Worm (Caenorhabditis elegans) whole organism, L1 larva: ENCODE measurements around the gene fbxa-81.

ENCODE experiments used
- F16B12.6 ChIP-seq: fragments of 150-350 bp; optimal IDR thresholded peaks from 2 replicates; lab custom pipeline; 2014; ENCODE audit warnings: missing biosample characterization, missing genetic modification characterization
- alr-1 ChIP-seq: fragments of 200-800 bp; sonication (Bioruptor generic); optimal IDR thresholded peaks from 2 replicates; lab custom pipeline; 2018; ENCODE audit warnings: borderline replicate concordance, mild to moderate bottlenecking, missing genetic modification characterization, missing compliant biosample characterization
- aly-2 ChIP-seq: fragments of 150-350 bp; optimal IDR thresholded peaks from 2 replicates; lab custom pipeline; 2014; ENCODE audit warnings: missing biosample characterization, missing genetic modification characterization
- blmp-1 ChIP-seq: fragments of 150-350 bp; optimal IDR thresholded peaks from 2 replicates; lab custom pipeline; 2014; ENCODE audit warnings: missing biosample characterization, missing genetic modification characterization
- ceh-88 ChIP-seq: fragments of 200-800 bp; sonication (Bioruptor generic); IDR thresholded peaks from 2 replicates; pipeline ENCODE4 v1.3.6; 2022; ENCODE audit warnings: missing genetic modification characterization, missing compliant biosample characterization
- ceh-90 ChIP-seq: sonication (generic microtip); optimal IDR thresholded peaks from 2 replicates; lab custom pipeline; 2016; ENCODE audit warnings: missing genetic modification characterization, missing compliant biosample characterization
- ces-1 ChIP-seq: fragments of 150-350 bp; optimal IDR thresholded peaks from 2 replicates; lab custom pipeline; 2014; ENCODE audit warnings: missing biosample characterization, missing genetic modification reagents, missing genetic modification characterization
- efl-1 ChIP-seq, 4 experiments: fragments of 150-350 bp; optimal IDR thresholded peaks in 3 of 4; peaks in 1 of 4; 1 replicate in 1 of 4; 2 replicates in 3 of 4; lab custom pipeline; 2014; ENCODE audit warnings: missing biosample characterization in 2 of 4, missing genetic modification characterization in 2 of 4, missing genetic modification reagents in 2 of 4
- egl-13 ChIP-seq: sonication (generic microtip); optimal IDR thresholded peaks from 2 replicates; lab custom pipeline; 2016; ENCODE audit warnings: missing genotype, missing genetic modification reagents, missing genetic modification characterization, missing compliant biosample characterization
- egl-27 ChIP-seq, 2 experiments: fragments of 150-350 bp in 1 of 2; sonication (generic microtip); optimal IDR thresholded peaks; 3 replicates each; lab custom pipeline; 2017 to 2018; ENCODE audit warnings: missing biosample characterization in 2 of 2, missing genetic modification characterization in 2 of 2, missing genetic modification reagents in 2 of 2
- elt-2 ChIP-seq: sonication (generic microtip); optimal IDR thresholded peaks from 2 replicates; lab custom pipeline; 2016; ENCODE audit warnings: missing genetic modification characterization, mild to moderate bottlenecking, inconsistent platforms, missing compliant biosample characterization, missing genetic modification reagents
- elt-3 ChIP-seq, 6 experiments: fragments of 150-350 bp in 1 of 6; sonication (generic microtip); optimal IDR thresholded peaks; 2 replicates each; lab custom pipeline; 2017 to 2018; ENCODE audit warnings: missing biosample characterization in 6 of 6, missing genetic modification characterization in 6 of 6, inconsistent platforms in 1 of 6
- ets-5 ChIP-seq: fragments of 200-800 bp; sonication (Bioruptor generic); IDR thresholded peaks from 2 replicates; pipeline ENCODE4 v1.3.6; 2022; ENCODE audit warnings: missing genetic modification characterization, missing compliant biosample characterization
- fkh-10 ChIP-seq: sonication (generic microtip); optimal IDR thresholded peaks from 2 replicates; lab custom pipeline; 2017; ENCODE audit warnings: missing biosample characterization, missing genetic modification reagents, missing genetic modification characterization
- fkh-4 ChIP-seq: sonication (generic microtip); optimal IDR thresholded peaks from 2 replicates; lab custom pipeline; 2016; ENCODE audit warnings: missing compliant biosample characterization, missing genetic modification characterization, borderline replicate concordance
- fos-1 ChIP-seq: fragments of 150-350 bp; optimal IDR thresholded peaks from 2 replicates; lab custom pipeline; 2014; ENCODE audit warnings: missing biosample characterization, missing genetic modification characterization
- grh-1 ChIP-seq: fragments of 200-800 bp; sonication (Bioruptor generic); IDR thresholded peaks from 2 replicates; pipeline ENCODE4 v1.3.6; 2022; ENCODE audit warnings: missing genetic modification reagents, missing genetic modification characterization, missing compliant biosample characterization
- isw-1 ChIP-seq: fragments of 200-800 bp; sonication (Bioruptor generic); IDR thresholded peaks from 2 replicates; pipeline ENCODE4 v1.3.6; 2022; ENCODE audit warnings: missing genetic modification characterization, missing compliant biosample characterization
- lin-13 ChIP-seq: fragments of 150-350 bp; optimal IDR thresholded peaks from 2 replicates; lab custom pipeline; 2014; ENCODE audit warnings: missing biosample characterization, missing genetic modification reagents, missing genetic modification characterization
- lin-15B ChIP-seq: fragments of 150-350 bp; sonication (generic microtip); optimal IDR thresholded peaks from 3 replicates; lab custom pipeline; 2014; ENCODE audit warnings: missing biosample characterization, missing genetic modification characterization
- lin-35 ChIP-seq, 2 experiments: fragments of 150-350 bp; optimal IDR thresholded peaks; 2 replicates each; lab custom pipeline; 2014; ENCODE audit warnings: missing biosample characterization in 2 of 2, missing genetic modification characterization in 2 of 2, missing genetic modification reagents in 2 of 2
- lin-39 ChIP-seq: fragments of 150-350 bp; optimal IDR thresholded peaks from 2 replicates; lab custom pipeline; 2014; ENCODE audit warnings: missing biosample characterization, missing genetic modification reagents, missing genetic modification characterization
- lir-3 ChIP-seq: sonication (generic microtip); optimal IDR thresholded peaks from 2 replicates; lab custom pipeline; 2016; ENCODE audit warnings: mild to moderate bottlenecking, missing genetic modification characterization, moderate library complexity, missing compliant biosample characterization; ENCODE audit not compliant: poor library complexity
- lsy-2 ChIP-seq, 2 experiments: fragments of 150-350 bp; optimal IDR thresholded peaks; 2 replicates each; lab custom pipeline; 2014; ENCODE audit warnings: missing biosample characterization in 2 of 2, missing genetic modification characterization in 2 of 2
- mab-9 ChIP-seq: fragments of 200-800 bp; sonication (Bioruptor generic); IDR thresholded peaks from 2 replicates; pipeline ENCODE4 v1.3.6; 2022; ENCODE audit warnings: missing genetic modification reagents, missing genetic modification characterization, missing compliant biosample characterization
- nhr-28 ChIP-seq: fragments of 150-350 bp; optimal IDR thresholded peaks from 2 replicates; lab custom pipeline; 2014; ENCODE audit warnings: missing biosample characterization, missing genetic modification characterization
- nhr-76 ChIP-seq: sonication (generic microtip); optimal IDR thresholded peaks from 2 replicates; lab custom pipeline; 2017; ENCODE audit warnings: missing biosample characterization, missing genetic modification characterization
- nhr-84 ChIP-seq: sonication (generic microtip); optimal IDR thresholded peaks from 2 replicates; lab custom pipeline; 2017; ENCODE audit warnings: missing biosample characterization, missing genetic modification characterization
- nhr-85 ChIP-seq: sonication (generic microtip); peaks from one replicate; lab custom pipeline; 2016; ENCODE audit warnings: missing genetic modification characterization, inconsistent platforms, missing compliant biosample characterization
- nhr-90 ChIP-seq: sonication (generic microtip); optimal IDR thresholded peaks from 2 replicates; lab custom pipeline; 2016; ENCODE audit warnings: mild to moderate bottlenecking, missing genetic modification characterization, missing compliant biosample characterization; ENCODE audit not compliant: poor library complexity
- pag-3 ChIP-seq: sonication (generic microtip); optimal IDR thresholded peaks from 2 replicates; lab custom pipeline; 2017; ENCODE audit warnings: missing genetic modification characterization, mild to moderate bottlenecking, missing compliant biosample characterization, antibody characterized with exemption, borderline replicate concordance; ENCODE audit not compliant: insufficient read depth
- pqm-1 ChIP-seq: sonication (generic microtip); optimal IDR thresholded peaks from 3 replicates; lab custom pipeline; 2017; ENCODE audit warnings: missing biosample characterization, missing genetic modification characterization
- skn-1 ChIP-seq: fragments of 150-350 bp; optimal IDR thresholded peaks from 2 replicates; lab custom pipeline; 2014; ENCODE audit warnings: missing biosample characterization, missing genetic modification characterization
- snpc-4 ChIP-seq: fragments of 150-350 bp; optimal IDR thresholded peaks from 2 replicates; lab custom pipeline; 2014; ENCODE audit warnings: missing biosample characterization, missing genetic modification characterization
- sup-37 ChIP-seq: fragments of 200-800 bp; sonication (Bioruptor generic); optimal IDR thresholded peaks from 2 replicates; lab custom pipeline; 2018; ENCODE audit warnings: mild to moderate bottlenecking, missing genetic modification characterization, missing compliant biosample characterization
- unc-130 ChIP-seq: fragments of 150-350 bp; optimal IDR thresholded peaks from 2 replicates; lab custom pipeline; 2017; ENCODE audit warnings: missing biosample characterization, missing genetic modification characterization, inconsistent platforms
- unc-98 ChIP-seq: fragments of 200-800 bp; sonication (Bioruptor generic); IDR thresholded peaks from 2 replicates; pipeline ENCODE4 v1.3.6; 2022; ENCODE audit warnings: missing genetic modification characterization, missing compliant biosample characterization
- vab-15 ChIP-seq: sonication (generic microtip); optimal IDR thresholded peaks from 2 replicates; lab custom pipeline; 2017; ENCODE audit warnings: missing genotype, mild to moderate bottlenecking, missing genetic modification characterization, missing compliant biosample characterization
- ztf-4 ChIP-seq: fragments of 150-350 bp; optimal IDR thresholded peaks from 2 replicates; lab custom pipeline; 2014; ENCODE audit warnings: missing biosample characterization, missing genetic modification characterization

The fbxa-81 gene

DNA sequence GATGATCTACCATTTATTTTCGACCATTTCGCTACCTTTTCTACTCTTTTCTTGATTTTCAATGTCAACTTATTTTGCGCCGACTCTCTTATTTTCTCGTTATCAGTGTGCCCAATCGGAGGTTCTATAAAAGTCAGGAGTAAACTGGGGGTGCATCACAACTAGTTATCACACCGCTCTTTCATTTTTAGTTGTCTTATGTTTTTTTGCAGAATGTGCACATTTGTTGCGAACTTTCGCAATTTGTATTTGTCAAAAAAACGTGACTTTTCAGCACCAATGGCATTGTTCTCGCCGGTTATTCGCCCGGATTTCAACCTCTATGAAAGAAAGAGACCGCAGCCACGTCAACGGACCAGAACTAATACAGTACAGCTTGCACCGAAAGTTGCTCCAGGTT lies 4.3 kb downstream of the fbxa-81 start:
- TF ChIP-seq F16B12.6 (tag; lab: Kevin White, UChicago) (no peak), egl-13 (tag; lab: Kevin White, UChicago) (no peak), lin-39 (no peak), nhr-28 (tag; lab: Kevin White, UChicago) (no peak), nhr-76 (tag; lab: Kevin White, UChicago) (no peak), efl-1 (optimal IDR thresholded peaks at IDR 0.05; lab: Kevin White, UChicago) (no peak), efl-1 (GFP tag; optimal IDR thresholded peaks at IDR 0.05 in 1 of 2; lab: Kevin White, UChicago) (peak in 1 of 2 experiments; percentile 51), ces-1 (no peak), elt-2 (peak; percentile 52)

DNA sequence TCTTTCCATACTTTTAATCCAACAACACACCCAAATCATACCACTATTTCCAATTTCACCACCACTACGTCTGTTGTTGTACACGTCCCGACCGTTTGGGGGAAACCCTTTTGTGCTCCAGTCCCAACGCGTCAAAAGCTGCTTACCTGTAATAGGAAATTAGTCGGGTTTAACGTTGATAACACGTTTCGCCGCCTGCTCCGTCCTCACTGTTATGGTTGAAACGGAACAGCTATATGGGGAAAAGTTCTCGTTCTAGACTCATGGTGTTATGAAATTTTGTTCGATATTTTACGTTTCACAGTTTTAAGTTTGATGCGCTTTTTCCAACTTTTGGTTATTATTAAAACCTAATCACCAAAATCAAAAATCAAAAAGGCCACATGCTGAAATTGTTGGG lies 6.0 kb downstream of the fbxa-81 start:
- TF ChIP-seq lir-3 (no peak), sup-37 (no peak), elt-3 (tag; optimal IDR thresholded peaks at IDR 0.05; lab: Kevin White, UChicago) (no peak), elt-2 (peak; percentile 37), isw-1 (GFP tag; lab: Robert Waterston, UW) (no peak), vab-15 (no peak), snpc-4 (tag; lab: Kevin White, UChicago) (no peak), lsy-2 (tag; optimal IDR thresholded peaks at IDR 0.05; lab: Kevin White, UChicago) (no peak), egl-27 (tag; optimal IDR thresholded peaks at IDR 0.05; lab: Kevin White, UChicago) (no peak)

DNA sequence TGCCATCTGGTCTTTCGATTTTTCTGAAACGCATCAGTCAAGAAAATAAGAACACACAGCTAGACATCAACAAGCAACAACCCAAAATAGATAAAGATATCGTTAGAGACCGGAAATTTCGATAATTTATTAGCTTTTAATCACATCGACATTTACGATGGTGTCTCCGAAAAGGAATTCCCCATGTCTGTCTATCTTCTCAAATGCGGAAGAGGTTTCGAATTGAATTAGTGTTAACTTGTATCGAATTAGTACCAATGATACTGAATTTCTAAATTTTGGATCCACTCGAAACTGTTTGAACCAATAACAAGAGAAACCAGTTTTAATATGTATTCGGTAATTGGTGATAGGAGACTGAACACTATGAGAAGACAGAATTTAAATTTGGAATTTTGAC lies 7.3 kb downstream of the fbxa-81 start:
- no peak for TF ChIP-seq fkh-10 (GFP tag; lab: Kevin White, UChicago)
- no peak for TF ChIP-seq snpc-4 (tag; lab: Kevin White, UChicago)
- peak; percentile 14 for TF ChIP-seq blmp-1
- TF ChIP-seq ets-5, result no peak
- TF ChIP-seq nhr-85 (tag; lab: Kevin White, UChicago), result peak; percentile 73
- TF ChIP-seq, all 84 proteins: peak for 2

DNA sequence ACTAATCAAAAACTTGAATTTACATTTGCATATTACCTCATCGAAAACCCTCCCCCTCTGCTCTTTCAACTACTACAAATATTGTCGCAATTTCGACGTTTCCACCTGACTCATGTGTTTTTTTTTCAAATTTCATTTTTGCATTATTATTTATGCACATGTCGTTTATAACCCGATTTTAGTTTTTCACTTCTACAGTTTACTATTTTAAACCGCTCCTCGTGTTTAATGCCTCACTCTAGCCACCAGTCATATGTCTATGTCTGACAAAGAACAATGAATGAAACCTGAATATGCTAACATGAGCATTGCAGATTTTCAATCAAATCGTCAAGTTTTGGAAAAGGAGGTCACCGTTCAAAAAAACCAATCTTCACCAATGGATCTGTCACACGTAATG lies 7.8 kb downstream of the fbxa-81 start, which contains the start of gene T24C2.5:
T24C2.5 (plus strand) TSS at position 301 of the 400 bp plus-strand sequence.
- TF ChIP-seq mab-9 (GFP tag; lab: Robert Waterston, UW) (no peak), ets-5 (no peak), pag-3 (tag; lab: Kevin White, UChicago) (no peak), unc-98 (no peak)

DNA sequence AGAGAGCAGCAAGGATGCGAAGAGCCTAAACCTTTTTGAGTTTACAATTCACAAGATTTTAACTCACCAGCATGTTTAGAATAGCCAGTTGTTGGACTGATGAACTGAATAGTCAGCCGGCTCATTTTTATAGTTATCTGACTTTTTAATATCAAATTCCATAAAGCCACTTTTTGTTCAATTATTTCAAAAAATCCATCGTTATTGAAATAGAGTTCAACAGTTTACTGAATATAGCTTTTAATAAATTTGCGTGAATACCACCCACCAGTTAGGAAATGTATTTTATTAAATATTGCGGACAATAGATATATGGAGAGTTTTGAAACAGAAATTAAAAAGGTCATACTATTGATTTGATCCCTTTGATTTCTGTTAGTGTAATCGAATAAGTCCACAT lies 11.8 kb downstream of the fbxa-81 start, which contains the start of gene nspc-20:
nspc-20 (minus strand) TSS at position 101 of the 400 bp plus-strand sequence.
- TF ChIP-seq efl-1 (optimal IDR thresholded peaks at IDR 0.05; lab: Kevin White, UChicago), result no peak
- TF ChIP-seq efl-1 (GFP tag; optimal IDR thresholded peaks at IDR 0.05 in 1 of 2; lab: Kevin White, UChicago), result no peak
- no peak for TF ChIP-seq nhr-84 (tag; lab: Kevin White, UChicago)
- no peak for TF ChIP-seq isw-1 (GFP tag; lab: Robert Waterston, UW)
- no peak for TF ChIP-seq ceh-90
- TF ChIP-seq lin-13 (GFP tag; lab: Kevin White, UChicago), result no peak
- TF ChIP-seq nhr-90, result no peak
- TF ChIP-seq ztf-4 (tag; lab: Kevin White, UChicago), result no peak
- no peak for TF ChIP-seq unc-130 (tag; lab: Kevin White, UChicago)
- TF ChIP-seq lin-35 (GFP tag; optimal IDR thresholded peaks at IDR 0.05; lab: Kevin White, UChicago), result no peak
- no peak for TF ChIP-seq skn-1 (tag; lab: Kevin White, UChicago)
- TF ChIP-seq pqm-1, result no peak
- TF ChIP-seq alr-1 (tag; lab: Kevin White, UChicago), result no peak
- TF ChIP-seq aly-2 (tag; lab: Kevin White, UChicago), result no peak
- no peak for TF ChIP-seq fkh-4 (tag; lab: Kevin White, UChicago)
- TF ChIP-seq grh-1 (GFP tag; lab: Robert Waterston, UW), result no peak
- TF ChIP-seq fos-1 (tag; lab: Kevin White, UChicago), result no peak
- TF ChIP-seq lin-15B, result no peak
- no peak for TF ChIP-seq ceh-88 (GFP tag; lab: Robert Waterston, UW)
